Fruit fly (Drosophila melanogaster): ENCODE measurements around the gene CG44774.

DNA sequence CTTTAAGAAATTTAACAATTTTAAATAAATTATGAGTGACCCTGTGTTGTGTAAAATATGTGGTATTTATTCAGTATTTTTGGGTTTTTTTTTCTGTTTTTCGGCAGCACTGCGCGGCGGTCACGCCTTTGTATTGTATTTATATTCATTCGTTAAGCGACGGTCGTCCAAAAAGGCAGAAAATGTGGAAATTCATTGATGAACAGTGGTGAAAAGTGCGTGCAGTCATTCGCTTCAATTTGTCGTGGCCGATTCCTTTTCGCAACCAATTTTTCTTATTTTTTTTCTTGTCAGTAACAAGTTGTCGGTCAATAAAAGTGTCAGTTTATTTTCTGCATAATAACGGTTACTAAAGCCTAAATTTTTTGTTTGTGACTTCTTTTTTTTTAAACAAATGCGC lies 1.1 kb upstream of the CG44774 start, which contains the start of gene Ptp4E:
- TF ChIP-seq usp (GFP tag; optimal IDR thresholded peaks at IDR 0.05) (no peak), pan (optimal IDR thresholded peaks at IDR 0.05) (no peak), EcR (GFP tag; optimal IDR thresholded peaks at IDR 0.05) (no peak), psq (optimal IDR thresholded peaks at IDR 0.05) (no peak)
